Worm (Caenorhabditis elegans): ENCODE data around the gene W03A5.6.

- TF ChIP-seq unc-130 (GFP tag; optimal IDR thresholded peaks at IDR 0.05), result no peak
- TF ChIP-seq nhr-6 (tag; optimal IDR thresholded peaks at IDR 0.05), result no peak
- no peak for TF ChIP-seq nhr-77 (tag; optimal IDR thresholded peaks at IDR 0.05)
- no peak for TF ChIP-seq mdl-1 (tag; optimal IDR thresholded peaks at IDR 0.05)
Observed at ce11 chrIII:5440540-5440939, at the start of gene W03A5.6.
